Worm (Caenorhabditis elegans): ENCODE data around the gene str-176.

- TF ChIP-seq che-1 (tag; optimal IDR thresholded peaks at IDR 0.05) (no peak), sox-4 (tag; optimal IDR thresholded peaks at IDR 0.05) (no peak), nhr-11 (tag; optimal IDR thresholded peaks at IDR 0.05) (no peak), unc-3 (GFP tag; conservative IDR thresholded peaks at IDR 0.05) (no peak), unc-3 (tag; optimal IDR thresholded peaks at IDR 0.05) (no peak), syd-9 (tag; optimal IDR thresholded peaks at IDR 0.05) (no peak), odd-2 (tag; optimal IDR thresholded peaks at IDR 0.05) (no peak), ama-1 (optimal IDR thresholded peaks at IDR 0.05) (no peak), lin-11 (tag; optimal IDR thresholded peaks at IDR 0.05) (no peak), elt-4 (tag; optimal IDR thresholded peaks at IDR 0.05) (no peak), fkh-10 (GFP tag; optimal IDR thresholded peaks at IDR 0.05) (no peak), K09A11.1 (tag; optimal IDR thresholded peaks at IDR 0.05; ENCODE audit: insufficient read depth) (no peak), rnt-1 (tag; optimal IDR thresholded peaks at IDR 0.05) (no peak), pax-1 (tag; optimal IDR thresholded peaks at IDR 0.05) (no peak), fax-1 (tag; optimal IDR thresholded peaks at IDR 0.05) (no peak)
Measured at ce11 chrIV:8456899-8457298, 6.7 kb downstream of the str-176 start, which contains the start of gene syx-4.

All from whole organism, late embryonic.